Fruit fly (Drosophila melanogaster) Kc167 (cell line): ENCODE measurements around the gene barc.

Experiments
- Myc ChIP-seq: fragments of >200 bp; optimal IDR thresholded peaks from 2 replicates; lab custom pipeline; 2017; ENCODE audit warnings: missing external identifiers
- Sin3A ChIP-seq: fragments of >200 bp; optimal IDR thresholded peaks from 2 replicates; lab custom pipeline; 2018; ENCODE audit warnings: missing external identifiers
- h ChIP-seq: fragments of >200 bp; optimal IDR thresholded peaks from 3 replicates; lab custom pipeline; 2018; ENCODE audit warnings: missing external identifiers
- insv ChIP-seq: fragments of >200 bp; optimal IDR thresholded peaks from 3 replicates; lab custom pipeline; 2018; ENCODE audit warnings: missing external identifiers
- psq ChIP-seq: fragments of >200 bp; optimal IDR thresholded peaks from 2 replicates; lab custom pipeline; 2017; ENCODE audit warnings: missing external identifiers
- ttk ChIP-seq: sonication (Bioruptor generic); optimal IDR thresholded peaks from 2 replicates; lab custom pipeline; 2017; ENCODE audit warnings: missing external identifiers

barc gene

dm6 chr3L:21406638-21407037 lies 26.3 kb downstream of the barc start, which contains the start of gene sa:
sa (minus strand) TSS chr3L:21406738.
- TF ChIP-seq Sin3A (no peak), Myc (no peak), ttk (no peak), h (lab: Kevin White, UChicago) (no peak), insv (lab: Kevin White, UChicago) (no peak), psq (no peak)

dm6 chr3L:21402552-21402951 lies 30.4 kb downstream of the barc start:
- TF ChIP-seq insv (lab: Kevin White, UChicago): no peak
- TF ChIP-seq psq: no peak
- TF ChIP-seq ttk: no peak

dm6 chr3L:21400206-21400605 lies 32.7 kb downstream of the barc start:
- TF ChIP-seq Myc (no peak), ttk (no peak), Sin3A (no peak), psq (no peak), insv (lab: Kevin White, UChicago) (no peak), h (lab: Kevin White, UChicago) (no peak)

dm6 chr3L:21398156-21398555 lies 34.8 kb downstream of the barc start:
- no peak for TF ChIP-seq Sin3A
- no peak for TF ChIP-seq h (lab: Kevin White, UChicago)
- no peak for TF ChIP-seq Myc
- no peak for TF ChIP-seq insv (lab: Kevin White, UChicago)
- no peak for TF ChIP-seq psq
- no peak for TF ChIP-seq ttk

- TF ChIP-seq insv (lab: Kevin White, UChicago) (no peak), Myc (no peak), Sin3A (no peak), psq (no peak), h (lab: Kevin White, UChicago) (no peak)
Measured at dm6 chr3L:21390431-21390830, 42.5 kb downstream of the barc start.

- TF ChIP-seq ttk (no peak), h (lab: Kevin White, UChicago) (no peak), psq (no peak), insv (lab: Kevin White, UChicago) (no peak), Sin3A (no peak), Myc (no peak)
Measured at dm6 chr3L:21389758-21390157, 43.2 kb downstream of the barc start.

dm6 chr3L:21388824-21389223 lies 44.1 kb downstream of the barc start:
- TF ChIP-seq Sin3A (no peak), insv (lab: Kevin White, UChicago) (no peak), ttk (no peak), h (lab: Kevin White, UChicago) (no peak), Myc (no peak), psq (no peak)

dm6 chr3L:21386917-21387316 lies 46.0 kb downstream of the barc start:
- TF ChIP-seq h (lab: Kevin White, UChicago): no peak
- no peak for TF ChIP-seq insv (lab: Kevin White, UChicago)
- no peak for TF ChIP-seq ttk
- no peak for TF ChIP-seq Sin3A
- no peak for TF ChIP-seq psq
- TF ChIP-seq Myc: no peak

- no peak for TF ChIP-seq ttk
- TF ChIP-seq insv (lab: Kevin White, UChicago): no peak
- no peak for TF ChIP-seq Sin3A
- no peak for TF ChIP-seq h (lab: Kevin White, UChicago)
- TF ChIP-seq psq: no peak
Measured at dm6 chr3L:21385699-21386098, 47.2 kb downstream of the barc start.

dm6 chr3L:21383440-21383839 lies 49.5 kb downstream of the barc start:
- TF ChIP-seq insv (lab: Kevin White, UChicago): no peak
- no peak for TF ChIP-seq Sin3A
- TF ChIP-seq psq: no peak
- no peak for TF ChIP-seq Myc
- no peak for TF ChIP-seq ttk
- TF ChIP-seq h (lab: Kevin White, UChicago): no peak

- TF ChIP-seq ttk (no peak), psq (no peak), h (lab: Kevin White, UChicago) (no peak), Myc (no peak), insv (lab: Kevin White, UChicago) (no peak), Sin3A (no peak)
Measured at dm6 chr3L:21382158-21382610, 50.8 kb downstream of the barc start, which contains the start of gene rgn. rgn (plus strand) TSS chr3L:21382501.

- TF ChIP-seq Sin3A: no peak
- TF ChIP-seq Myc: no peak
- TF ChIP-seq h (lab: Kevin White, UChicago): no peak
- no peak for TF ChIP-seq ttk
- TF ChIP-seq insv (lab: Kevin White, UChicago): no peak
- TF ChIP-seq psq: no peak
Measured at dm6 chr3L:21381746-21382145, 51.2 kb downstream of the barc start.

dm6 chr3L:21380581-21381175 lies 52.3 kb downstream of the barc start:
- no peak for TF ChIP-seq ttk

dm6 chr3L:21380126-21380525 lies 52.8 kb downstream of the barc start:
- no peak for TF ChIP-seq Sin3A

dm6 chr3L:21371230-21371629 lies 61.7 kb downstream of the barc start:
- TF ChIP-seq Myc: no peak
- no peak for TF ChIP-seq Sin3A
- TF ChIP-seq ttk: no peak
- no peak for TF ChIP-seq psq
- no peak for TF ChIP-seq h (lab: Kevin White, UChicago)
- TF ChIP-seq insv (lab: Kevin White, UChicago): no peak
